Worm (Caenorhabditis elegans) whole organism, L2 larva: ENCODE results near the gene srgp-1.

Experiments
- C34F6.9 ChIP-seq: fragments of 150-350 bp; optimal IDR thresholded peaks from 2 replicates; lab custom pipeline; 2014; ENCODE audit warnings: missing biosample characterization, missing genetic modification characterization
- F13H6.1 ChIP-seq: sonication (generic microtip); optimal IDR thresholded peaks from 2 replicates; lab custom pipeline; 2016; ENCODE audit warnings: missing genetic modification characterization, missing compliant biosample characterization
- R02D3.7 ChIP-seq: fragments of 150-350 bp; optimal IDR thresholded peaks from 2 replicates; lab custom pipeline; 2014; ENCODE audit warnings: missing biosample characterization, missing genetic modification characterization
- ZK546.5 ChIP-seq: sonication (generic microtip); optimal IDR thresholded peaks from 2 replicates; lab custom pipeline; 2017; ENCODE audit warnings: missing biosample characterization, missing genetic modification characterization
- alr-1 ChIP-seq: fragments of 150-350 bp; optimal IDR thresholded peaks from 2 replicates; lab custom pipeline; 2014; ENCODE audit warnings: missing biosample characterization, missing genetic modification characterization
- aly-2 ChIP-seq: fragments of 150-350 bp; optimal IDR thresholded peaks from 2 replicates; lab custom pipeline; 2014; ENCODE audit warnings: missing biosample characterization, missing genetic modification characterization
- blmp-1 ChIP-seq: sonication (generic microtip); optimal IDR thresholded peaks from 2 replicates; lab custom pipeline; 2017; ENCODE audit warnings: missing genetic modification characterization, mild to moderate bottlenecking, missing compliant biosample characterization, antibody characterized with exemption, moderate library complexity; ENCODE audit not compliant: insufficient read depth
- ceh-16 ChIP-seq: fragments of 150-350 bp; optimal IDR thresholded peaks from 2 replicates; lab custom pipeline; 2014; ENCODE audit warnings: missing biosample characterization, missing genetic modification characterization
- crh-2 ChIP-seq: sonication (generic microtip); optimal IDR thresholded peaks from 2 replicates; lab custom pipeline; 2017; ENCODE audit warnings: missing biosample characterization, missing genetic modification characterization
- dmd-4 ChIP-seq: sonication (generic microtip); optimal IDR thresholded peaks from 2 replicates; lab custom pipeline; 2017; ENCODE audit warnings: missing biosample characterization, missing genetic modification characterization
- egl-27 ChIP-seq: sonication (generic microtip); optimal IDR thresholded peaks from 3 replicates; lab custom pipeline; 2017; ENCODE audit warnings: missing biosample characterization, missing genetic modification reagents, missing genetic modification characterization
- elt-1 ChIP-seq: fragments of 150-350 bp; optimal IDR thresholded peaks from 2 replicates; lab custom pipeline; 2014; ENCODE audit warnings: missing biosample characterization, missing genetic modification characterization
- elt-3 ChIP-seq: sonication (generic microtip); optimal IDR thresholded peaks from 2 replicates; lab custom pipeline; 2017; ENCODE audit warnings: missing biosample characterization, missing genetic modification characterization
- fos-1 ChIP-seq: fragments of 150-350 bp; optimal IDR thresholded peaks from 2 replicates; lab custom pipeline; 2014; ENCODE audit warnings: missing biosample characterization, missing genetic modification characterization
- gmeb-1 ChIP-seq: fragments of 150-350 bp; optimal IDR thresholded peaks from 2 replicates; lab custom pipeline; 2014; ENCODE audit warnings: missing biosample characterization, missing genetic modification characterization
- lin-11 ChIP-seq: fragments of 150-350 bp; sonication (generic microtip); optimal IDR thresholded peaks from 2 replicates; lab custom pipeline; 2014; ENCODE audit warnings: missing biosample characterization, missing genetic modification characterization, inconsistent platforms, mixed read lengths
- lin-13 ChIP-seq: fragments of 150-350 bp; optimal IDR thresholded peaks from 2 replicates; lab custom pipeline; 2014; ENCODE audit warnings: missing biosample characterization, missing genetic modification reagents, missing genetic modification characterization
- lin-39 ChIP-seq: fragments of 150-350 bp; optimal IDR thresholded peaks from 2 replicates; lab custom pipeline; 2014; ENCODE audit warnings: missing biosample characterization, missing genetic modification reagents, missing genetic modification characterization
- lsy-2 ChIP-seq, 2 experiments: fragments of 150-350 bp in 1 of 2; sonication (generic microtip) in 1 of 2; optimal IDR thresholded peaks; 2 replicates each; lab custom pipeline; 2014 to 2017; ENCODE audit warnings: missing biosample characterization in 2 of 2, missing genetic modification characterization in 2 of 2
- mab-5 ChIP-seq: fragments of 150-350 bp; optimal IDR thresholded peaks from 2 replicates; lab custom pipeline; 2014; ENCODE audit warnings: missing biosample characterization, missing genetic modification characterization
- mbf-1 ChIP-seq: sonication (generic microtip); optimal IDR thresholded peaks from 2 replicates; lab custom pipeline; 2017; ENCODE audit warnings: missing biosample characterization, missing genetic modification characterization
- mdl-1 ChIP-seq, 2 experiments: fragments of 150-350 bp in 1 of 2; sonication (generic microtip) in 1 of 2; optimal IDR thresholded peaks; 2 replicates each; lab custom pipeline; 2017; ENCODE audit warnings: missing biosample characterization in 2 of 2, missing genetic modification characterization in 2 of 2
- nhr-12 ChIP-seq: fragments of 150-350 bp; optimal IDR thresholded peaks from 2 replicates; lab custom pipeline; 2014; ENCODE audit warnings: missing biosample characterization, missing genetic modification characterization
- nhr-129 ChIP-seq: fragments of 150-350 bp; optimal IDR thresholded peaks from 2 replicates; lab custom pipeline; 2014; ENCODE audit warnings: missing biosample characterization, missing genetic modification characterization
- nhr-21 ChIP-seq: fragments of 150-350 bp; optimal IDR thresholded peaks from 2 replicates; lab custom pipeline; 2014; ENCODE audit warnings: missing biosample characterization, missing genetic modification characterization
- nhr-23 ChIP-seq: fragments of 150-350 bp; optimal IDR thresholded peaks from 2 replicates; lab custom pipeline; 2014; ENCODE audit warnings: missing biosample characterization, missing genetic modification reagents, missing genetic modification characterization
- nhr-237 ChIP-seq: fragments of 150-350 bp; optimal IDR thresholded peaks from 2 replicates; lab custom pipeline; 2014; ENCODE audit warnings: missing biosample characterization, missing genetic modification characterization
- nhr-25 ChIP-seq: fragments of 150-350 bp; sonication (generic microtip); optimal IDR thresholded peaks from 3 replicates; lab custom pipeline; 2014; ENCODE audit warnings: missing biosample characterization, missing genetic modification characterization
- nhr-6 ChIP-seq: fragments of 150-350 bp; optimal IDR thresholded peaks from 2 replicates; lab custom pipeline; 2014; ENCODE audit warnings: missing biosample characterization, missing genetic modification characterization
- nhr-77 ChIP-seq: fragments of 150-350 bp; optimal IDR thresholded peaks from 2 replicates; lab custom pipeline; 2014; ENCODE audit warnings: missing biosample characterization, missing genetic modification characterization
- peb-1 ChIP-seq: fragments of 150-350 bp; optimal IDR thresholded peaks from 2 replicates; lab custom pipeline; 2014; ENCODE audit warnings: missing biosample characterization, missing genetic modification characterization
- sem-4 ChIP-seq: fragments of 150-350 bp; optimal IDR thresholded peaks from 2 replicates; lab custom pipeline; 2014; ENCODE audit warnings: missing biosample characterization, missing genetic modification reagents, missing genetic modification characterization
- sma-3 ChIP-seq: sonication (generic microtip); optimal IDR thresholded peaks from 2 replicates; lab custom pipeline; 2016; ENCODE audit warnings: missing genetic modification reagents, missing genetic modification characterization, missing compliant biosample characterization
- sma-9 ChIP-seq, 2 experiments: fragments of 150-350 bp in 1 of 2; sonication (generic microtip) in 1 of 2; optimal IDR thresholded peaks; 2 replicates each; lab custom pipeline; 2014 to 2016; ENCODE audit warnings: missing genetic modification characterization in 2 of 2, mild to moderate bottlenecking in 1 of 2, missing biosample characterization in 1 of 2, missing compliant biosample characterization in 1 of 2, missing genetic modification reagents in 1 of 2, moderate library complexity in 1 of 2
- snpc-4 ChIP-seq: fragments of 150-350 bp; optimal IDR thresholded peaks from 2 replicates; lab custom pipeline; 2014; ENCODE audit warnings: missing biosample characterization, missing genetic modification characterization
- unc-39 ChIP-seq: fragments of 150-350 bp; optimal IDR thresholded peaks from 2 replicates; lab custom pipeline; 2014; ENCODE audit warnings: missing biosample characterization, missing genetic modification characterization
- unc-55 ChIP-seq: fragments of 150-350 bp; sonication (generic microtip); optimal IDR thresholded peaks from 3 replicates; lab custom pipeline; 2014; ENCODE audit warnings: missing biosample characterization, missing genetic modification reagents, missing genetic modification characterization
- unc-62 ChIP-seq: fragments of 150-350 bp; optimal IDR thresholded peaks from 2 replicates; lab custom pipeline; 2014; ENCODE audit warnings: missing biosample characterization, missing genetic modification reagents, missing genetic modification characterization
- zag-1 ChIP-seq: fragments of 150-350 bp; optimal IDR thresholded peaks from 2 replicates; lab custom pipeline; 2014; ENCODE audit warnings: missing biosample characterization, missing genetic modification characterization
- ztf-1 ChIP-seq: fragments of 200-800 bp; sonication (Bioruptor generic); conservative IDR thresholded peaks from 2 replicates; pipeline ENCODE4 v1.3.6; 2022; ENCODE audit warnings: missing genetic modification characterization, missing compliant biosample characterization
- ztf-11 ChIP-seq: sonication (generic microtip); optimal IDR thresholded peaks from 2 replicates; lab custom pipeline; 2017; ENCODE audit warnings: missing biosample characterization, missing genetic modification characterization
- ztf-4 ChIP-seq: fragments of 150-350 bp; optimal IDR thresholded peaks from 2 replicates; lab custom pipeline; 2014; ENCODE audit warnings: missing biosample characterization, missing genetic modification characterization

Gene srgp-1

ce11 chrIV:11584853-11585252, 14.6 kb downstream of the srgp-1 start:
- no peak for TF ChIP-seq ztf-1 (GFP tag; lab: Robert Waterston, UW)
- TF ChIP-seq nhr-77 = no peak
- no peak for TF ChIP-seq unc-55
- TF ChIP-seq aly-2 (tag; lab: Kevin White, UChicago) = no peak
- TF ChIP-seq nhr-129 (tag; lab: Kevin White, UChicago) = peak; percentile 10

ce11 chrIV:11586484-11586883, 16.2 kb downstream of the srgp-1 start:
- no peak for TF ChIP-seq sma-3 (GFP tag; lab: Kevin White, UChicago)

ce11 chrIV:11592165-11592564, 21.9 kb downstream of the srgp-1 start, which contains the start of gene spe-36:
TSS of gene spe-36 (minus strand) at chrIV:11592265.
- TF ChIP-seq egl-27 (tag; lab: Kevin White, UChicago) (no peak), unc-39 (no peak), ztf-1 (GFP tag; lab: Robert Waterston, UW) (no peak), mbf-1 (tag; lab: Kevin White, UChicago) (no peak), elt-1 (tag; lab: Kevin White, UChicago) (no peak), fos-1 (tag; lab: Kevin White, UChicago) (no peak), F13H6.1 (no peak), dmd-4 (no peak), elt-3 (no peak), nhr-129 (tag; lab: Kevin White, UChicago) (no peak)

ce11 chrIV:11592820-11593219, 22.5 kb downstream of the srgp-1 start:
- peak in 1 of 2 experiments; percentile 65 for TF ChIP-seq lsy-2 (tag; optimal IDR thresholded peaks at IDR 0.05; lab: Kevin White, UChicago)
- peak; percentile 53 for TF ChIP-seq fos-1 (tag; lab: Kevin White, UChicago)
- no peak for TF ChIP-seq ztf-11 (tag; lab: Kevin White, UChicago)
- no peak for TF ChIP-seq mbf-1 (tag; lab: Kevin White, UChicago)
- TF ChIP-seq crh-2 = peak; percentile 27
- TF ChIP-seq sma-9 (GFP tag; optimal IDR thresholded peaks at IDR 0.05; lab: Kevin White, UChicago) = peak; percentile 51
- no peak for TF ChIP-seq sma-9 (tag; optimal IDR thresholded peaks at IDR 0.05; lab: Kevin White, UChicago)
- TF ChIP-seq nhr-25 (tag; lab: Kevin White, UChicago) = no peak
- no peak for TF ChIP-seq nhr-23 (tag; lab: Kevin White, UChicago)
- no peak for TF ChIP-seq elt-3
- TF ChIP-seq gmeb-1 (tag; lab: Kevin White, UChicago) = peak; percentile 7
- peak; percentile 72 for TF ChIP-seq lin-13
- peak; percentile 51 for TF ChIP-seq C34F6.9 (tag; lab: Kevin White, UChicago)
- TF ChIP-seq mdl-1 (tag; optimal IDR thresholded peaks at IDR 0.05; lab: Kevin White, UChicago) = no peak
- TF ChIP-seq sem-4 = no peak
- no peak for TF ChIP-seq sma-3 (GFP tag; lab: Kevin White, UChicago)
- TF ChIP-seq ceh-16 (tag; lab: Kevin White, UChicago) = no peak
- no peak for TF ChIP-seq nhr-237 (tag; lab: Kevin White, UChicago)
- peak; percentile 79 for TF ChIP-seq unc-55
- no peak for TF ChIP-seq ztf-1 (GFP tag; lab: Robert Waterston, UW)
- no peak for TF ChIP-seq peb-1

- TF ChIP-seq nhr-77 (no peak), unc-39 (peak; percentile 13), ZK546.5 (no peak), R02D3.7 (peak; percentile 6), lin-39 (tag; lab: Kevin White, UChicago) (no peak), sma-3 (GFP tag; lab: Kevin White, UChicago) (peak; percentile 75), sem-4 (peak; percentile 92), snpc-4 (tag; lab: Kevin White, UChicago) (peak; percentile 63), elt-1 (tag; lab: Kevin White, UChicago) (no peak), aly-2 (tag; lab: Kevin White, UChicago) (no peak), alr-1 (tag; lab: Kevin White, UChicago) (peak; percentile 72), mab-5 (peak; percentile 53), ztf-11 (tag; lab: Kevin White, UChicago) (no peak), nhr-12 (tag; lab: Kevin White, UChicago) (no peak), lin-13 (peak; percentile 67), ztf-4 (tag; lab: Kevin White, UChicago) (peak; percentile 94), dmd-4 (no peak), mdl-1 (tag; optimal IDR thresholded peaks at IDR 0.05; lab: Kevin White, UChicago) (peak; percentile 23 to 80), zag-1 (peak; percentile 79), blmp-1 (tag; lab: Kevin White, UChicago) (peak; percentile 80), gmeb-1 (tag; lab: Kevin White, UChicago) (peak; percentile 65), nhr-21 (peak; percentile 77), unc-62 (GFP tag; lab: Kevin White, UChicago) (peak; percentile 16), lin-11 (tag; lab: Kevin White, UChicago) (peak; percentile 25), nhr-6 (tag; lab: Kevin White, UChicago) (peak; percentile 93), elt-3 (no peak), lsy-2 (tag; optimal IDR thresholded peaks at IDR 0.05; lab: Kevin White, UChicago) (peak; percentile 53 to 85), nhr-23 (tag; lab: Kevin White, UChicago) (no peak)
Observed at ce11 chrIV:11593415-11594190, 23.3 kb downstream of the srgp-1 start, which contains the start of gene F40F11.3. TSS of gene F40F11.3 (minus strand) at chrIV:11594003.
